Worm (Caenorhabditis elegans) whole organism, late embryonic: ENCODE results near the gene cpr-4.

Source experiments
- C08G9.2 ChIP-seq: sonication (generic microtip); optimal IDR thresholded peaks from 2 replicates; lab custom pipeline; 2016; ENCODE audit warnings: mild to moderate bottlenecking, missing genetic modification characterization, moderate library complexity, missing compliant biosample characterization
- C38D4.7 ChIP-seq: fragments of 200-800 bp; sonication (Bioruptor generic); optimal IDR thresholded peaks from 2 replicates; lab custom pipeline; 2018; ENCODE audit warnings: mild to moderate bottlenecking, missing genetic modification characterization, moderate library complexity, missing compliant biosample characterization
- F13H6.1 ChIP-seq: sonication (generic microtip); optimal IDR thresholded peaks from 2 replicates; lab custom pipeline; 2016; ENCODE audit warnings: missing genetic modification characterization, missing compliant biosample characterization
- K02D7.2 ChIP-seq: sonication (generic microtip); optimal IDR thresholded peaks from 2 replicates; lab custom pipeline; 2017; ENCODE audit warnings: mild to moderate bottlenecking, missing genetic modification characterization, missing compliant biosample characterization
- K09A11.1 ChIP-seq: sonication (generic microtip); optimal IDR thresholded peaks from 2 replicates; lab custom pipeline; 2017; ENCODE audit warnings: antibody characterized with exemption, mild to moderate bottlenecking, missing genetic modification characterization, missing compliant biosample characterization; ENCODE audit not compliant: insufficient read depth
- ama-1 ChIP-seq: fragments of 150-350 bp; optimal IDR thresholded peaks from 2 replicates; lab custom pipeline; 2014
- ceh-19 ChIP-seq: fragments of 200-800 bp; sonication (Bioruptor generic); optimal IDR thresholded peaks from 2 replicates; lab custom pipeline; 2018; ENCODE audit warnings: mild to moderate bottlenecking, missing genetic modification characterization, missing compliant biosample characterization
- ceh-2 ChIP-seq: sonication (generic microtip); optimal IDR thresholded peaks from 2 replicates; lab custom pipeline; 2016; ENCODE audit warnings: missing genotype, missing genetic modification characterization, missing compliant biosample characterization
- ceh-22 ChIP-seq: sonication (generic microtip); optimal IDR thresholded peaks from 2 replicates; lab custom pipeline; 2017; ENCODE audit warnings: missing biosample characterization, missing genetic modification characterization
- ceh-24 ChIP-seq: sonication (generic microtip); optimal IDR thresholded peaks from 2 replicates; lab custom pipeline; 2016; ENCODE audit warnings: mild to moderate bottlenecking, missing genetic modification characterization, missing compliant biosample characterization
- ceh-30 ChIP-seq: fragments of 150-350 bp; optimal IDR thresholded peaks from 2 replicates; lab custom pipeline; 2014; ENCODE audit warnings: missing biosample characterization, missing genetic modification characterization
- ceh-48 ChIP-seq: sonication (generic microtip); optimal IDR thresholded peaks from 2 replicates; lab custom pipeline; 2016; ENCODE audit warnings: missing genetic modification characterization, inconsistent platforms, missing compliant biosample characterization
- ceh-6 ChIP-seq: fragments of 200-800 bp; sonication (Bioruptor generic); optimal IDR thresholded peaks from 2 replicates; lab custom pipeline; 2018; ENCODE audit warnings: mild to moderate bottlenecking, missing genetic modification characterization, missing compliant biosample characterization
- ceh-9 ChIP-seq: sonication (generic microtip); optimal IDR thresholded peaks from 2 replicates; lab custom pipeline; 2016; ENCODE audit warnings: mild to moderate bottlenecking, missing genetic modification characterization, inconsistent platforms, missing compliant biosample characterization
- che-1 ChIP-seq: sonication (generic microtip); optimal IDR thresholded peaks from 2 replicates; lab custom pipeline; 2016; ENCODE audit warnings: mild to moderate bottlenecking, missing genetic modification characterization, missing compliant biosample characterization
- dmd-4 ChIP-seq: sonication (generic microtip); optimal IDR thresholded peaks from 2 replicates; lab custom pipeline; 2016; ENCODE audit warnings: borderline replicate concordance, missing genetic modification characterization, missing compliant biosample characterization
- dve-1 ChIP-seq: sonication (generic microtip); optimal IDR thresholded peaks from 2 replicates; lab custom pipeline; 2017; ENCODE audit warnings: antibody characterized with exemption, mild to moderate bottlenecking, missing genetic modification characterization, missing compliant biosample characterization
- elt-2 ChIP-seq: sonication (generic microtip); optimal IDR thresholded peaks from 2 replicates; lab custom pipeline; 2016; ENCODE audit warnings: missing genetic modification reagents, missing genetic modification characterization, missing compliant biosample characterization
- elt-4 ChIP-seq: sonication (generic microtip); optimal IDR thresholded peaks from 2 replicates; lab custom pipeline; 2016; ENCODE audit warnings: missing genetic modification characterization, missing compliant biosample characterization
- eyg-1 ChIP-seq: sonication (generic microtip); optimal IDR thresholded peaks from 2 replicates; lab custom pipeline; 2016; ENCODE audit warnings: missing genotype, missing genetic modification characterization, missing compliant biosample characterization
- fax-1 ChIP-seq: sonication (generic microtip); optimal IDR thresholded peaks from 2 replicates; lab custom pipeline; 2016; ENCODE audit warnings: missing genotype, missing genetic modification characterization, missing compliant biosample characterization
- fkh-10 ChIP-seq: fragments of 150-350 bp; optimal IDR thresholded peaks from 2 replicates; lab custom pipeline; 2014; ENCODE audit warnings: missing biosample characterization, missing genetic modification reagents, missing genetic modification characterization
- fkh-6 ChIP-seq: sonication (generic microtip); optimal IDR thresholded peaks from 2 replicates; lab custom pipeline; 2016; ENCODE audit warnings: missing genetic modification characterization, missing compliant biosample characterization
- gmeb-2 ChIP-seq: sonication (generic microtip); optimal IDR thresholded peaks from 2 replicates; lab custom pipeline; 2016; ENCODE audit warnings: missing genetic modification characterization, inconsistent platforms, missing compliant biosample characterization
- hlh-13 ChIP-seq: fragments of 200-800 bp; sonication (Bioruptor generic); optimal IDR thresholded peaks from 2 replicates; lab custom pipeline; 2018; ENCODE audit warnings: mild to moderate bottlenecking, missing genetic modification characterization, missing compliant biosample characterization
- hlh-15 ChIP-seq: sonication (generic microtip); optimal IDR thresholded peaks from 2 replicates; lab custom pipeline; 2016; ENCODE audit warnings: missing genetic modification characterization, missing compliant biosample characterization
- hlh-6 ChIP-seq: sonication (generic microtip); optimal IDR thresholded peaks from 2 replicates; lab custom pipeline; 2016; ENCODE audit warnings: missing genotype, missing genetic modification characterization, missing compliant biosample characterization
- lim-6 ChIP-seq: sonication (generic microtip); optimal IDR thresholded peaks from 2 replicates; lab custom pipeline; 2016; ENCODE audit warnings: missing genetic modification characterization, missing compliant biosample characterization
- mec-3 ChIP-seq: sonication (generic microtip); optimal IDR thresholded peaks from 2 replicates; lab custom pipeline; 2016; ENCODE audit warnings: borderline replicate concordance, missing genetic modification characterization, missing compliant biosample characterization
- nfya-1 ChIP-seq: sonication (generic microtip); optimal IDR thresholded peaks from 2 replicates; lab custom pipeline; 2017; ENCODE audit warnings: missing genetic modification characterization, mild to moderate bottlenecking, missing compliant biosample characterization, antibody characterized with exemption, moderate library complexity
- odd-2 ChIP-seq: sonication (generic microtip); optimal IDR thresholded peaks from 2 replicates; lab custom pipeline; 2017; ENCODE audit warnings: antibody characterized with exemption, mild to moderate bottlenecking, missing genetic modification characterization, missing compliant biosample characterization
- pax-1 ChIP-seq: fragments of 150-350 bp; optimal IDR thresholded peaks from 2 replicates; lab custom pipeline; 2014; ENCODE audit warnings: missing biosample characterization, missing genetic modification characterization
- pha-4 ChIP-seq: fragments of 150-350 bp; optimal IDR thresholded peaks from 2 replicates; lab custom pipeline; 2018; ENCODE audit warnings: missing biosample characterization, missing genetic modification reagents, missing genetic modification characterization
- pqm-1 ChIP-seq: sonication (generic microtip); optimal IDR thresholded peaks from 2 replicates; lab custom pipeline; 2016; ENCODE audit warnings: missing genetic modification characterization, missing compliant biosample characterization
- pros-1 ChIP-seq: fragments of 150-350 bp; optimal IDR thresholded peaks from 2 replicates; lab custom pipeline; 2014; ENCODE audit warnings: missing biosample characterization, missing genetic modification reagents, missing genetic modification characterization
- rnt-1 ChIP-seq: sonication (generic microtip); optimal IDR thresholded peaks from 2 replicates; lab custom pipeline; 2016; ENCODE audit warnings: missing genetic modification characterization, missing compliant biosample characterization
- sdc-2 ChIP-seq: sonication (generic microtip); optimal IDR thresholded peaks from 2 replicates; lab custom pipeline; 2016; ENCODE audit warnings: missing genotype, missing genetic modification characterization, missing compliant biosample characterization
- sox-4 ChIP-seq: sonication (generic microtip); optimal IDR thresholded peaks from 2 replicates; lab custom pipeline; 2017; ENCODE audit warnings: mild to moderate bottlenecking, missing genetic modification characterization, inconsistent platforms, missing compliant biosample characterization
- tbx-2 ChIP-seq: sonication (generic microtip); optimal IDR thresholded peaks from 2 replicates; lab custom pipeline; 2016; ENCODE audit warnings: missing genetic modification characterization, missing compliant biosample characterization
- ttx-3 ChIP-seq: sonication (generic microtip); optimal IDR thresholded peaks from 2 replicates; lab custom pipeline; 2016; ENCODE audit warnings: missing genetic modification reagents, missing genetic modification characterization, missing compliant biosample characterization
- unc-42 ChIP-seq: sonication (generic microtip); optimal IDR thresholded peaks from 2 replicates; lab custom pipeline; 2016; ENCODE audit warnings: missing genotype, missing genetic modification characterization, missing compliant biosample characterization
- unc-55 ChIP-seq: sonication (generic microtip); optimal IDR thresholded peaks from 2 replicates; lab custom pipeline; 2017; ENCODE audit warnings: missing biosample characterization, missing genetic modification reagents, missing genetic modification characterization
- unc-86 ChIP-seq: sonication (generic microtip); optimal IDR thresholded peaks from 2 replicates; lab custom pipeline; 2016; ENCODE audit warnings: missing genetic modification characterization, missing compliant biosample characterization

Gene cpr-4

ce11 chrV:6632925-6633324 lies 18.5 kb downstream of the cpr-4 start, which contains the start of gene scd-2:
scd-2 (plus strand) TSS chrV:6633225.
- TF ChIP-seq ceh-48 (tag; lab: Kevin White, UChicago) (no peak), ceh-24 (no peak), mec-3 (tag; lab: Kevin White, UChicago) (no peak), sdc-2 (tag; lab: Kevin White, UChicago) (no peak), nfya-1 (tag; lab: Kevin White, UChicago) (no peak), elt-2 (tag; lab: Kevin White, UChicago) (no peak), hlh-15 (tag; lab: Kevin White, UChicago) (no peak), gmeb-2 (tag; lab: Kevin White, UChicago) (no peak), unc-42 (tag; lab: Kevin White, UChicago) (no peak), ttx-3 (tag; lab: Kevin White, UChicago) (no peak), lim-6 (tag; lab: Kevin White, UChicago) (no peak), dmd-4 (tag; lab: Kevin White, UChicago) (no peak), C38D4.7 (GFP tag; lab: Kevin White, UChicago) (no peak), elt-4 (no peak), eyg-1 (tag; lab: Kevin White, UChicago) (no peak)

ce11 chrV:6645810-6646209 lies 31.3 kb downstream of the cpr-4 start:
- TF ChIP-seq che-1 (tag; lab: Kevin White, UChicago) (no peak), pqm-1 (no peak), K09A11.1 (tag; lab: Kevin White, UChicago) (no peak), K02D7.2 (tag; lab: Kevin White, UChicago) (no peak), unc-86 (no peak), elt-2 (tag; lab: Kevin White, UChicago) (no peak), pros-1 (tag; lab: Kevin White, UChicago) (no peak), eyg-1 (tag; lab: Kevin White, UChicago) (no peak), fkh-6 (tag; lab: Kevin White, UChicago) (no peak), ceh-6 (no peak), ceh-22 (tag; lab: Kevin White, UChicago) (no peak), hlh-13 (GFP tag; lab: Kevin White, UChicago) (no peak), ama-1 (lab: Kevin White, UChicago) (no peak), mec-3 (tag; lab: Kevin White, UChicago) (no peak), fax-1 (tag; lab: Kevin White, UChicago) (no peak), C08G9.2 (tag; lab: Kevin White, UChicago) (no peak), hlh-6 (no peak)

ce11 chrV:6649317-6649716 lies 34.8 kb downstream of the cpr-4 start, which contains the start of gene T10H9.1:
T10H9.1 (plus strand) TSS chrV:6649617.
- no peak for TF ChIP-seq tbx-2 (tag; lab: Kevin White, UChicago)
- no peak for TF ChIP-seq che-1 (tag; lab: Kevin White, UChicago)
- TF ChIP-seq ceh-2 (tag; lab: Kevin White, UChicago) = no peak
- TF ChIP-seq C08G9.2 (tag; lab: Kevin White, UChicago) = no peak
- TF ChIP-seq ama-1 (lab: Kevin White, UChicago) = no peak
- TF ChIP-seq C38D4.7 (GFP tag; lab: Kevin White, UChicago) = no peak
- TF ChIP-seq ceh-19 (GFP tag; lab: Kevin White, UChicago) = no peak
- no peak for TF ChIP-seq ceh-6
- TF ChIP-seq odd-2 (tag; lab: Kevin White, UChicago) = no peak

- TF ChIP-seq ceh-19 (GFP tag; lab: Kevin White, UChicago) (no peak), mec-3 (tag; lab: Kevin White, UChicago) (no peak), sox-4 (tag; lab: Kevin White, UChicago) (no peak), pax-1 (tag; lab: Kevin White, UChicago) (no peak), hlh-6 (no peak), fkh-10 (GFP tag; lab: Kevin White, UChicago) (no peak), dve-1 (tag; lab: Kevin White, UChicago) (no peak), ceh-30 (tag; lab: Kevin White, UChicago) (no peak), unc-55 (GFP tag; lab: Kevin White, UChicago) (no peak), hlh-15 (tag; lab: Kevin White, UChicago) (no peak), ceh-9 (tag; lab: Kevin White, UChicago) (no peak), tbx-2 (tag; lab: Kevin White, UChicago) (no peak), F13H6.1 (tag; lab: Kevin White, UChicago) (no peak), gmeb-2 (tag; lab: Kevin White, UChicago) (no peak), pqm-1 (no peak), rnt-1 (tag; lab: Kevin White, UChicago) (no peak), pha-4 (tag; lab: Kevin White, UChicago) (no peak)
These were observed 36.0 kb downstream of the cpr-4 start for ce11 chrV:6650508-6650907.
